Worm (Caenorhabditis elegans) whole organism, L4/young adult: Measurements from ENCODE around the gene C02F12.8.

Experiments used
- W03F9.2 ChIP-seq: fragments of 150-350 bp; optimal IDR thresholded peaks from 2 replicates; lab custom pipeline; 2014; ENCODE audit warnings: missing biosample characterization, missing genetic modification characterization
- him-1 ChIP-seq: sonication (generic microtip); optimal IDR thresholded peaks from 2 replicates; lab custom pipeline; 2016; ENCODE audit warnings: missing genotype, missing genetic modification reagents, missing genetic modification characterization, missing compliant biosample characterization

ce11 chrX:3655972-3656371 is 37.1 kb downstream of the C02F12.8 start, which contains the start of gene R11G1.7:
- no peak for TF ChIP-seq W03F9.2 (tag; lab: Kevin White, UChicago)
- no peak for TF ChIP-seq him-1 (tag; lab: Kevin White, UChicago)
